Fruit fly (Drosophila melanogaster): Measurements from ENCODE around the gene CG15024.
A peak's percentile ranks its signal among the peaks of the same experiment; 100 is the strongest.

CG15024 gene

DNA sequence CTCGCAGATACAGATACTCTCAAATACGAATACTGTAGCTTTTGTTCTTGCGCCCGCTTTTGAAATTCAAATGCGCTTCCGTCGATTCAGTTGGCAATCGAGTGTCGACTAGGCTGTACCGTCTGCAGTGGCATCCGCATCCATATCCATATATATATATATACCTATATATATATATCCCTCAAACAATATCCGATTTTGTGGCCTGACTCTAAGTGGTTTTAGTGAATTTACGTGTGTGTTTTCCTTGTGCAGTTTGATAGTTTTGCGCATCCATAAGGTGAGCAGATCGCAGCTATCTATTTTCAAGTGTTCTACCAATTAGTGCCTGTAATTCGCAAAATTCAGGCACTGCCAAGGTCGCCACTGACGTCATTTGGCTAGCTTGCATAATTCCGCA is 49.0 kb downstream of the CG15024 start:
- TF ChIP-seq OdsH (GFP tag; optimal IDR thresholded peaks at IDR 0.05) (peak; percentile 13), Dif (GFP tag; optimal IDR thresholded peaks at IDR 0.05; ENCODE audit: partially characterized antibody) (peak; percentile 50), Hr83 (GFP tag; optimal IDR thresholded peaks at IDR 0.05; ENCODE audit: poor library complexity, severe bottlenecking) (no peak), woc (GFP tag; optimal IDR thresholded peaks at IDR 0.05) (no peak), fru (GFP tag; optimal IDR thresholded peaks at IDR 0.05) (no peak), Sp1 (GFP tag; optimal IDR thresholded peaks at IDR 0.05) (peak; percentile 6), Rel (GFP tag; optimal IDR thresholded peaks at IDR 0.05) (peak; percentile 34), Rel (tag; optimal IDR thresholded peaks at IDR 0.05) (no peak), Vsx2 (GFP tag; optimal IDR thresholded peaks at IDR 0.05; ENCODE audit: partially characterized antibody) (peak; percentile 5)

- TF ChIP-seq CG9705 (GFP tag; optimal IDR thresholded peaks at IDR 0.05): no peak
- TF ChIP-seq HLH106 (tag; optimal IDR thresholded peaks at IDR 0.05): no peak
- TF ChIP-seq OdsH (GFP tag; optimal IDR thresholded peaks at IDR 0.05): no peak
- no peak for TF ChIP-seq Hnf4 (GFP tag; optimal IDR thresholded peaks at IDR 0.05)
- peak; percentile 1 for TF ChIP-seq tai (GFP tag; optimal IDR thresholded peaks at IDR 0.05)
- no peak for TF ChIP-seq pan (optimal IDR thresholded peaks at IDR 0.05)
These were observed 49.7 kb downstream of the CG15024 start for dm6 chr3L:4413800-4414446.

DNA sequence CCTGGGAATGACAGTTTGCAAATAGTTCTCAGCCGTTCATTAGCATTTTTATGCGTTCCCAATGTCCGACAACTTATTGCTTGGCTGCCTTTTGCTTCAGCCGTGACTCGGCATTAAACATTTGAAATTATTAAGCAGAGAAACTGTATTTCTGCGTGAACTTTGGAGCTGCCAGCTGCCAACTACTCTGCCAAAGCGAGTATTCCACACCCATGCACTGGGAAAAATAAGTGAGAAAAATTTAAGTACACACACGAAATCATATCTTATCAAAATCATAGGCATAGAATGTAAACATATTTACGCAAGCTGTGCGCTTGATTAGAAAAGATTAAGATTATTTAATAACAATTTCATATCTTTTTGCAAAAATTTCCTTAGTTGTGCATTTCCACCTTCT is 50.6 kb downstream of the CG15024 start:
- TF ChIP-seq Jra (GFP tag; optimal IDR thresholded peaks at IDR 0.05): no peak
- TF ChIP-seq Mio (GFP tag; optimal IDR thresholded peaks at IDR 0.05): no peak

All from whole organism, wandering third instar larva.